Worm (Caenorhabditis elegans) whole organism, L4/young adult: Measurements from ENCODE around the gene dhhc-1.

Experiments used
- W03F9.2 ChIP-seq: fragments of 150-350 bp; optimal IDR thresholded peaks from 2 replicates; lab custom pipeline; 2014; ENCODE audit warnings: missing biosample characterization, missing genetic modification characterization
- dao-5 ChIP-seq: sonication (generic microtip); optimal IDR thresholded peaks from 2 replicates; lab custom pipeline; 2016; ENCODE audit warnings: missing genotype, missing genetic modification characterization, moderate library complexity, missing compliant biosample characterization
- him-1 ChIP-seq: sonication (generic microtip); optimal IDR thresholded peaks from 2 replicates; lab custom pipeline; 2016; ENCODE audit warnings: missing genotype, missing genetic modification reagents, missing genetic modification characterization, missing compliant biosample characterization

DNA sequence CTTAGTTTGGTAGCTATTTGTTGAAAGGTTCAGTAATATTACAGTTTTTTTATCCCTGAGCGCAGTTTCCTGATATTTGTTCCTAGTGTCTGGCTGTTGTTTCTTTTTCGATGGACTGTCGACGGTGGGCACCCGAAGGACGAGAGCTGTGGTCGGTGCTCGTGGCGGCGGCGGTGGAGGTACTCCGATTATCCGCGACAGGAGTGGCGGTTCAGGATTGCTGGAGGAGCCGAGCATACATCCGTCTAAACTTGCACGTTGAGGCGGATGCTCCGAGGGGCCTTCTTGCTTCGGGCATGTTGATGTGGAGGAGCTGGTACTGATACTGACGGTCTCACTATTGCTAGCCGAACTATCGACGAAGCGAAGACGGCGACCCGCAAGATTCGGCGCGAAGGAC is 27.1 kb upstream of the dhhc-1 start:
- TF ChIP-seq him-1 (tag; lab: Kevin White, UChicago), result no peak
- TF ChIP-seq W03F9.2, result no peak
- no peak for TF ChIP-seq dao-5 (tag; lab: Kevin White, UChicago)
